Worm (Caenorhabditis elegans) whole organism, L4/young adult: ENCODE data around the gene T03F6.10.
"Not testable (repeated sequence)": the region's sequence is repeated elsewhere in the genome, so short reads cannot be mapped to it uniquely, and the experiment has no call there.

Experiments used
- W03F9.2 ChIP-seq: fragments of 150-350 bp; optimal IDR thresholded peaks from 2 replicates; lab custom pipeline; 2014; ENCODE audit warnings: missing biosample characterization, missing genetic modification characterization
- dao-5 ChIP-seq: sonication (generic microtip); optimal IDR thresholded peaks from 2 replicates; lab custom pipeline; 2016; ENCODE audit warnings: missing genotype, missing genetic modification characterization, moderate library complexity, missing compliant biosample characterization
- him-1 ChIP-seq: sonication (generic microtip); optimal IDR thresholded peaks from 2 replicates; lab custom pipeline; 2016; ENCODE audit warnings: missing genotype, missing genetic modification reagents, missing genetic modification characterization, missing compliant biosample characterization

T03F6.10 gene

DNA sequence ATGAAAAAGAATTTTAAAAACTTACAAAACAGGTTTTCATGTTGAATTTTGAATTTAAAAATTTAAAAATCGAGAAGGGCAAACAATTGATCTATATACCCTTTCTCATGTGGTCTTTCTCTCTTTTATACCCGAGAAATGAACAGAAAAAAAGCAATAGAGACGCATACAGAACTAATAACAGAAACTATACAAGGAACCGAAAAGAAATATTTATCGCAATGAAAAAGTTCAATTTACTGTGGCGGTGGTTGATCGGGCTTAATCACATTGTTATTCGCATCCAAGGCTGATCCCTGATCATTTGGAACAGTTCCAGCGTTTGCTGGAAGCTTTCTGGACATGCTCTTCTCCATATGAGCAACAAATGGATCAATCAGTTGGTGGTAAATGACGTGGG is at the start of gene T03F6.10:
Gene T03F6.10, minus strand, starts transcription at position 101 of the 400 bp plus-strand sequence.
- TF ChIP-seq him-1 (tag; lab: Kevin White, UChicago) (no peak), W03F9.2 (tag; lab: Kevin White, UChicago) (no peak), dao-5 (no peak)

DNA sequence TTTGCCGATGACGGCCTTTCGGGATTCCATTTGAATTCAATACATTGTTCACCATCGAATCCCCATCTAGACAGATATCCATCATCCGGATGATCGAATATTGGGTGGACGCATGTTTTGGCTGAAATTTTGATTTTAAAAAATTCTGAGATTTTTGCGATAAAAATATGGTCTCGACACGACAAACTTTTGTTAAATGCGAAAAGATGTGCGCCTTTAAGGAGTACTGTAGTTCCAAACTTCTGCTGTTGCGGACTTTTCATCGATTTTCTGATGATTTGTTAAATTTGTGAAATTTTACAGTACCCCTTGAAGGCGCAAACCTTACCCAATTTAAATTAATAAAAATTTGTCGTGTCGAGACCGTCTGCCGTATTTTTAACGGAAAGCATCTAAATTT is 49.7 kb upstream of the T03F6.10 start:
- TF ChIP-seq W03F9.2 (tag; lab: Kevin White, UChicago) (no peak), him-1 (tag; lab: Kevin White, UChicago) (no peak), dao-5 (no peak)

- TF ChIP-seq him-1 (tag; lab: Kevin White, UChicago) (no peak), W03F9.2 (tag; lab: Kevin White, UChicago) (no peak), dao-5 (no peak)
These were observed 47.9 kb upstream of the T03F6.10 start, which contains the start of gene cope-1 for ce11 chrIII:13426036-13426435. TSS of gene cope-1 (plus strand) at chrIII:13426264.

DNA sequence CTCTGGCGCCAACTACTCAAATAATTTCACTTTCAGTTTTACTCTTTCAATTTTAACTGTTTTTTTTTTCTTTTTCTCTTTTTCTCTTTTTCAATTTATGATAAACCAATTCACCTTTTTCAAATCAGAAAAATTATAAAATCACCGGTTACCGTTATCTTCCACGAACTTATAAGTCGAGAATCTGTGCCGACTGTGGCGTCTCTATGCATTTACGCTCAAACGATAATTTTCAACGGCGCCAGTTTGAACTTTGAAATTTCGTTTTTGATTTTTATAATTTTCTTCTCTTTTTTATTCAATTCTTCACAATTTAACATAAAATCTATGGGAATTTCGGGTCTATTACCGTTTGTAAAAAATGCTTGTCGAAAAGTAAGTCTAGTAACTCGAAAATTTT is 45.3 kb upstream of the T03F6.10 start, which contains the start of gene exo-1:
Gene exo-1, plus strand, starts transcription at position 101 of the 400 bp plus-strand sequence.
- TF ChIP-seq dao-5 (no peak), W03F9.2 (tag; lab: Kevin White, UChicago) (peak; percentile 87), him-1 (tag; lab: Kevin White, UChicago) (no peak)

DNA sequence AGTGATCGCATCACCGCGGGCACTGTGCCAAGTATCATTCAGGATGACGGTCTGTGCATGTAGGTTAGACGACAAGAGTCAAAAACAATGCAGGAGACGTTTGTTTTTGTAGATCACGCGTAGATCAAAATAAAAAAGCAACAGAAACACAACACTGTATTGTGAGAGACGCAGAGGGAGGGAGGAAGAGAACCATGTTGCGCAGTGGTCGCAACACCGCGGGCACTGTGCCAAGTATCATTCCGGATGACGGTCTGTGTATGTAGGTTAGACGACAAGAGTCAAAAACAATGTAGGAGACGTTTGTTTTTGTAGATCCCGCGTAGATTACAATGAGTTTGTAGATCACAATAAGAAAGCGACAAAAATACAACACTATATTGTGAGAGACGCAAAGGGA is 40.8 kb upstream of the T03F6.10 start:
- TF ChIP-seq dao-5 (no peak), him-1 (tag; lab: Kevin White, UChicago) (no peak), W03F9.2 (tag; lab: Kevin White, UChicago) (no peak)

ce11 chrIII:13411202-13411601 is 33.1 kb upstream of the T03F6.10 start:
- TF ChIP-seq dao-5 = no peak
- TF ChIP-seq him-1 (tag; lab: Kevin White, UChicago) = no peak
- TF ChIP-seq W03F9.2 (tag; lab: Kevin White, UChicago) = no peak

- no peak for TF ChIP-seq him-1 (tag; lab: Kevin White, UChicago)
- TF ChIP-seq W03F9.2 (tag; lab: Kevin White, UChicago) = no peak
- no peak for TF ChIP-seq dao-5
These were observed 31.4 kb upstream of the T03F6.10 start, which contains the start of gene myo-6 for ce11 chrIII:13409498-13409897. TSS of gene myo-6 (plus strand) at chrIII:13409798.

DNA sequence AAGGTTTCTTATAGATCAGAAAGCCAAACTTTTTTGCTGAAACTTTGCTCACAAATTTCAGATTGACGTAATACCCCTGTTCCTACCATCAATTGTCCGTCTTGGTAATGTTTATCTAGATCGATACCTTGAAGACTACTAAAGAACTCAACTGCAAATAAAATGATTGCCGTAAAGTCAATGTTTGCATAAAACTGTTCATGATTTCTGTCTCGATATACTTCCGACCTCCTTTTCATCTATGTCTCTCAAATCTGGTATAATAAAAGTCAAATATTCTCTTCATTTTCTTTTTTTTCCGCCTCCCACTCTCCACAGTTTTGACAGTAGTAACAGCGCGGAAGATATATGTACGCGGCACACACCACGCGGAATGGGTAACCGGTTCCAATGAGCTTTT is 27.4 kb upstream of the T03F6.10 start, which contains the start of gene nas-1:
Gene nas-1, plus strand, starts transcription at position 301 of the 400 bp plus-strand sequence.
- no peak for TF ChIP-seq W03F9.2 (tag; lab: Kevin White, UChicago)
- no peak for TF ChIP-seq him-1 (tag; lab: Kevin White, UChicago)
- no peak for TF ChIP-seq dao-5

DNA sequence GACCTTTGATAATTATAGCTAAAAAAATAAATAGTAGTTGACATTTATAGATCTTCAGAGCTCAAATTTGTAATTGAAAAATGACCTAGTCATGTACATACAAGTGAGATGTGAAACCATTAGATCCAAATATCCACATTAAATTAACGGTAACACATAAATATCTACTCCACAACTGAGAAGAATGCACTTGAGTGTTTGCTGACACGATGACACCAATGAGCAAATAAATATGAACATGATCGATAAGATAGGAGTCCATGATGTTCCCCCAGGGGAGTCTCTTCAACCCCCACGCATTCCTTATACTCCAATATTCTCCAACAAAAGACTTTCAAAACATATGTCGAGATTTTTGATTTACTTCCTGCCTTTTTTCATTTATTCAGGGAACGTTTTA is 26.3 kb upstream of the T03F6.10 start, which contains the start of gene ttr-52:
Gene ttr-52, plus strand, starts transcription at position 301 of the 400 bp plus-strand sequence.
- TF ChIP-seq him-1 (tag; lab: Kevin White, UChicago) = no peak
- TF ChIP-seq dao-5 = no peak
- no peak for TF ChIP-seq W03F9.2 (tag; lab: Kevin White, UChicago)

ce11 chrIII:13402934-13403333 is 24.8 kb upstream of the T03F6.10 start, which contains the start of gene mig-18:
TSS of gene mig-18 (plus strand) at chrIII:13403234.
- TF ChIP-seq dao-5 (no peak), him-1 (tag; lab: Kevin White, UChicago) (no peak), W03F9.2 (tag; lab: Kevin White, UChicago) (no peak)

- TF ChIP-seq dao-5; him-1 (tag; lab: Kevin White, UChicago); W03F9.2 (tag; lab: Kevin White, UChicago): not testable (repeated sequence)
These were observed 23.6 kb upstream of the T03F6.10 start, which contains the start of the genes srlf-9 and srlf-10 for ce11 chrIII:13401673-13402258. TSS of gene srlf-9 (minus strand) at chrIII:13401773. TSS of gene srlf-10 (plus strand) at chrIII:13402208.

DNA sequence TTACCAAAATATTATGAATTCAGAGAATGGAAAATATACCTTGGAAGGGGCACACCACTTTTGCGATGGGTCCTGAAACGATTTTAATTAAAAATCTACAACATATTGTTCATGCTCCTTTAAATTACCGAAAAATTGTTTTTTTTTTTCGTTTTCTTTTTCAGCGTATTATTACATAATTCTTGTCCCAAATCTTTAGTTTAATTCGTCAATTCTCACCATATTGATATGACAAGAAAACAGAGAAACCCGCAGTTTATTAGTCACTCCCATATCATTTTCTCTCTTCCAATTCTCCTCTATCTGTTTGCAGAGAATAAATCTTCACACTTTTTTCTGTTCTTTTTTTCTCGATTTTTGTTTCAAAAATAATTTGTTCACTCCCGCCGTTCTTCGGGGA is 17.1 kb upstream of the T03F6.10 start, which contains the start of gene F11F1.1:
Gene F11F1.1, plus strand, starts transcription at position 301 of the 400 bp plus-strand sequence.
- no peak for TF ChIP-seq dao-5
- no peak for TF ChIP-seq W03F9.2 (tag; lab: Kevin White, UChicago)

ce11 chrIII:13393647-13394046 is 15.5 kb upstream of the T03F6.10 start, which contains the start of gene qdpr-1:
TSS of gene qdpr-1 (plus strand) at chrIII:13393910.
- TF ChIP-seq him-1 (tag; lab: Kevin White, UChicago) = no peak
- no peak for TF ChIP-seq W03F9.2 (tag; lab: Kevin White, UChicago)
- no peak for TF ChIP-seq dao-5

DNA sequence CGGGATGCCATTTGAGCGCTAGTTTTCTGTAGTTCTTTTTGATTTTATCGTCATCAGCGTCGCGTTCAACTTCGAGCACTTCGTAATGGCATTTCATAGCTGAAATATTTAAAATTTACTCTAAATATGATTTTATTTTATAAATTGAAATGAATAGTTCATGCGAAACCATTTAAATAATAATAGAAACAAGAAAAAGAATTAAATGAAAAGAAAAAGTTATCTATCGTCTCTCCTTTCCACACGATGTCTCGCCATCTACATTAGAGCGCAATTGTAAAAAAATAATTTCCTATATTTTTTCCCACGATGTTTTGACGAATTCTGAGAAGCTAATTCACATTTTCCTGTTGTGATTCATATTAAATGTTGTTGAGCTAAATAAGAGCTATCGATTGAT is 15.1 kb upstream of the T03F6.10 start, which contains the start of gene dnj-17:
Gene dnj-17, minus strand, starts transcription at position 101 of the 400 bp plus-strand sequence.
- TF ChIP-seq him-1 (tag; lab: Kevin White, UChicago) = no peak
- TF ChIP-seq dao-5 = no peak
- TF ChIP-seq W03F9.2 (tag; lab: Kevin White, UChicago) = no peak
